Fruit fly (Drosophila melanogaster) whole organism, embryonic: Measurements from ENCODE around the gene vkg.

Experiments
- Adf1 ChIP-seq: fragments of 200-800 bp; sonication (Bioruptor generic); IDR thresholded peaks from 2 replicates; pipeline ENCODE4 v1.3.6; 2022; ENCODE audit warnings: missing biosample characterization, missing genetic modification characterization
- Blimp-1 ChIP-seq: fragments of 200-800 bp; sonication (Bioruptor generic); optimal IDR thresholded peaks from 3 replicates; lab custom pipeline; 2018; ENCODE audit warnings: missing biosample characterization, missing genetic modification characterization, mild to moderate bottlenecking, moderate library complexity, missing genetic modification reagents
- CG11695 ChIP-seq: fragments of 200-800 bp; sonication (Bioruptor generic); IDR thresholded peaks from 3 replicates; pipeline ENCODE4 v1.3.6; 2022; ENCODE audit warnings: missing biosample characterization, missing genetic modification characterization
- CG13424 ChIP-seq: fragments of 200-800 bp; sonication (Bioruptor generic); optimal IDR thresholded peaks from 2 replicates; lab custom pipeline; 2019; ENCODE audit warnings: missing biosample characterization, mild to moderate bottlenecking, missing genetic modification characterization, moderate library complexity
- CG15269 ChIP-seq: fragments of 200-800 bp; sonication (Bioruptor generic); optimal IDR thresholded peaks from 2 replicates; lab custom pipeline; 2018; ENCODE audit warnings: missing biosample characterization, mild to moderate bottlenecking, missing genetic modification characterization, moderate library complexity
- CG1602 ChIP-seq: fragments of 200-800 bp; sonication (Bioruptor generic); optimal IDR thresholded peaks from 3 replicates; lab custom pipeline; 2016; ENCODE audit warnings: missing biosample characterization, missing genetic modification characterization
- CG1647 ChIP-seq: fragments of 200-800 bp; sonication (Bioruptor generic); optimal IDR thresholded peaks from 3 replicates; lab custom pipeline; 2016; ENCODE audit warnings: missing biosample characterization, missing genetic modification characterization
- CG17385 ChIP-seq: fragments of 200-800 bp; sonication (Bioruptor generic); optimal IDR thresholded peaks from 3 replicates; lab custom pipeline; 2018; ENCODE audit warnings: missing biosample characterization, mild to moderate bottlenecking, missing genetic modification characterization
- CG17829 ChIP-seq: fragments of 200-800 bp; optimal IDR thresholded peaks from 2 replicates; lab custom pipeline; 2019; ENCODE audit warnings: missing biosample characterization, mild to moderate bottlenecking, missing genetic modification characterization, moderate library complexity
- CG1832 ChIP-seq: fragments of 200-800 bp; sonication (Bioruptor generic); optimal IDR thresholded peaks from 2 replicates; lab custom pipeline; 2017; ENCODE audit warnings: missing biosample characterization, mild to moderate bottlenecking, missing genetic modification characterization, inconsistent platforms
- CG2129 ChIP-seq: fragments of 200-800 bp; sonication (Bioruptor generic); IDR thresholded peaks from 2 replicates; pipeline ENCODE4 v1.3.6; 2022; ENCODE audit warnings: missing biosample characterization, missing genetic modification characterization; ENCODE audit not compliant: partially characterized antibody
- CG31224 ChIP-seq: fragments of 200-800 bp; sonication (Bioruptor generic); IDR thresholded peaks from 2 replicates; pipeline ENCODE4 v1.3.6; 2022; ENCODE audit warnings: missing biosample characterization, missing genetic modification characterization
- CG3163 ChIP-seq: fragments of 200-800 bp; sonication (Bioruptor generic); optimal IDR thresholded peaks from 3 replicates; lab custom pipeline; 2016; ENCODE audit warnings: missing biosample characterization, missing genetic modification characterization
- CG3281 ChIP-seq: fragments of 200-800 bp; sonication (Bioruptor generic); optimal IDR thresholded peaks from 3 replicates; lab custom pipeline; 2017; ENCODE audit warnings: missing biosample characterization, mild to moderate bottlenecking, missing genetic modification characterization
- CG33557 ChIP-seq: fragments of 200-800 bp; sonication (Bioruptor generic); optimal IDR thresholded peaks from 2 replicates; lab custom pipeline; 2019; ENCODE audit warnings: missing biosample characterization, mild to moderate bottlenecking, missing genetic modification characterization, moderate library complexity
- CG4328 ChIP-seq: fragments of 200-800 bp; sonication (Bioruptor generic); optimal IDR thresholded peaks from 3 replicates; lab custom pipeline; 2017; ENCODE audit warnings: missing biosample characterization, missing genetic modification reagents, missing genetic modification characterization
- CG6854 ChIP-seq: fragments of 200-800 bp; sonication (Bioruptor generic); optimal IDR thresholded peaks from 3 replicates; lab custom pipeline; 2017; ENCODE audit warnings: missing biosample characterization, mild to moderate bottlenecking, missing genetic modification characterization
- CG7987 ChIP-seq: fragments of 200-800 bp; sonication (Bioruptor generic); optimal IDR thresholded peaks from 2 replicates; lab custom pipeline; 2018; ENCODE audit warnings: missing biosample characterization, mild to moderate bottlenecking, missing genetic modification characterization, moderate library complexity
- CG8281 ChIP-seq: fragments of 200-800 bp; sonication (Bioruptor generic); optimal IDR thresholded peaks from 2 replicates; lab custom pipeline; 2018; ENCODE audit warnings: missing biosample characterization, mild to moderate bottlenecking, missing genetic modification characterization, moderate library complexity
- CG8359 ChIP-seq: fragments of 200-800 bp; sonication (Bioruptor generic); optimal IDR thresholded peaks from 2 replicates; lab custom pipeline; 2017; ENCODE audit warnings: missing biosample characterization, mild to moderate bottlenecking, missing genetic modification characterization, borderline replicate concordance
- CG8388 ChIP-seq: fragments of 200-800 bp; sonication (Bioruptor generic); optimal IDR thresholded peaks from 2 replicates; lab custom pipeline; 2019; ENCODE audit warnings: missing biosample characterization, mild to moderate bottlenecking, missing genetic modification characterization, moderate library complexity
- Dek ChIP-seq: fragments of 200-800 bp; sonication (Bioruptor generic); optimal IDR thresholded peaks from 3 replicates; lab custom pipeline; 2019; ENCODE audit warnings: missing biosample characterization, mild to moderate bottlenecking, missing genetic modification characterization, moderate library complexity
- ERR ChIP-seq: fragments of 200-800 bp; sonication (Bioruptor generic); optimal IDR thresholded peaks from 2 replicates; lab custom pipeline; 2016; ENCODE audit warnings: missing biosample characterization, missing genetic modification characterization
- Fer3 ChIP-seq: fragments of 200-800 bp; sonication (Bioruptor generic); optimal IDR thresholded peaks from 2 replicates; lab custom pipeline; 2018; ENCODE audit warnings: missing biosample characterization, mild to moderate bottlenecking, missing genetic modification characterization, moderate library complexity
- Gug ChIP-seq: fragments of 200-800 bp; sonication (Bioruptor generic); IDR thresholded peaks from 4 replicates; pipeline ENCODE4 v1.3.6; 2022; ENCODE audit warnings: missing biosample characterization, missing genetic modification characterization
- H15 ChIP-seq: fragments of 200-800 bp; sonication (Bioruptor generic); IDR thresholded peaks from 3 replicates; pipeline ENCODE4 v1.3.6; 2022; ENCODE audit warnings: missing biosample characterization, missing genetic modification characterization
- Neu2 ChIP-seq: fragments of 200-800 bp; sonication (Bioruptor generic); optimal IDR thresholded peaks from 3 replicates; lab custom pipeline; 2016; ENCODE audit warnings: missing biosample characterization, missing genetic modification characterization, borderline replicate concordance
- Ravus ChIP-seq: fragments of 200-800 bp; sonication (Bioruptor generic); IDR thresholded peaks from 2 replicates; pipeline ENCODE4 v1.3.6; 2022; ENCODE audit warnings: missing biosample characterization, missing genetic modification characterization
- Sox100B ChIP-seq: fragments of 200-800 bp; sonication (Bioruptor generic); optimal IDR thresholded peaks from 3 replicates; lab custom pipeline; 2018; ENCODE audit warnings: missing biosample characterization, mild to moderate bottlenecking, missing genetic modification characterization
- Xbp1 ChIP-seq: fragments of 200-800 bp; sonication (Bioruptor generic); optimal IDR thresholded peaks from 3 replicates; lab custom pipeline; 2016; ENCODE audit warnings: missing biosample characterization, mild to moderate bottlenecking, missing genetic modification characterization
- abd-A ChIP-seq: fragments of 200-800 bp; sonication (Bioruptor generic); optimal IDR thresholded peaks from 3 replicates; lab custom pipeline; 2019; ENCODE audit warnings: missing biosample characterization, mild to moderate bottlenecking, missing genetic modification characterization, moderate library complexity
- bcd ChIP-seq: fragments of 200-800 bp; sonication (Bioruptor generic); optimal IDR thresholded peaks from 2 replicates; lab custom pipeline; 2017; ENCODE audit warnings: missing biosample characterization, mild to moderate bottlenecking, missing genetic modification characterization
- chinmo ChIP-seq: fragments of 200-800 bp; sonication (Bioruptor generic); IDR thresholded peaks from 4 replicates; pipeline ENCODE4 v1.3.6; 2022; ENCODE audit warnings: missing biosample characterization, missing genetic modification characterization; ENCODE audit not compliant: partially characterized antibody
- crol ChIP-seq: fragments of 200-800 bp; sonication (Bioruptor generic); IDR thresholded peaks from 2 replicates; pipeline ENCODE4 v1.3.6; 2022; ENCODE audit warnings: missing biosample characterization, missing genetic modification characterization
- disco-r ChIP-seq: fragments of 200-800 bp; sonication (Bioruptor generic); optimal IDR thresholded peaks from 2 replicates; lab custom pipeline; 2016; ENCODE audit warnings: missing biosample characterization, missing genetic modification characterization
- dmrt11E ChIP-seq: fragments of 200-800 bp; sonication (Bioruptor generic); optimal IDR thresholded peaks from 3 replicates; lab custom pipeline; 2018; ENCODE audit warnings: missing biosample characterization, mild to moderate bottlenecking, missing genetic modification characterization, moderate library complexity
- esg ChIP-seq: fragments of 200-800 bp; sonication (Bioruptor generic); conservative IDR thresholded peaks from 2 replicates; pipeline ENCODE4 v1.3.6; 2022; ENCODE audit warnings: missing biosample characterization, missing genetic modification characterization
- fd96Cb ChIP-seq: fragments of 200-800 bp; sonication (Bioruptor generic); optimal IDR thresholded peaks from 2 replicates; lab custom pipeline; 2018; ENCODE audit warnings: missing biosample characterization, mild to moderate bottlenecking, missing genetic modification characterization, moderate library complexity
- ham ChIP-seq: fragments of 200-800 bp; sonication (Bioruptor generic); IDR thresholded peaks from 2 replicates; pipeline ENCODE4 v1.3.6; 2022; ENCODE audit warnings: missing biosample characterization, missing genetic modification characterization
- hkb ChIP-seq, 2 experiments: fragments of 200-800 bp in 1 of 2; fragments of >200 bp in 1 of 2; sonication (Bioruptor generic) in 1 of 2; IDR thresholded peaks in 1 of 2; optimal IDR thresholded peaks in 1 of 2; 2 replicates each; pipeline versions ENCODE4 v1.3.6 to Lab custom; 2017 to 2022; ENCODE audit warnings: missing biosample characterization in 1 of 2, missing genetic modification characterization in 1 of 2
- lola ChIP-seq, 3 experiments: fragments of >200 bp in 2 of 3; fragments of 200-800 bp in 1 of 3; sonication (Bioruptor generic) in 1 of 3; optimal IDR thresholded peaks; 2 replicates each; lab custom pipeline; 2017 to 2019; ENCODE audit warnings: missing biosample characterization in 3 of 3, missing genetic modification characterization in 3 of 3, mild to moderate bottlenecking in 1 of 3, moderate library complexity in 1 of 3
- nerfin-2 ChIP-seq: fragments of 200-800 bp; sonication (Bioruptor generic); IDR thresholded peaks from 2 replicates; pipeline ENCODE4 v1.3.6; 2022; ENCODE audit warnings: missing biosample characterization, missing genetic modification characterization; ENCODE audit not compliant: partially characterized antibody
- ssp ChIP-seq: fragments of 200-800 bp; sonication (Bioruptor generic); IDR thresholded peaks from 2 replicates; pipeline ENCODE4 v1.3.6; 2022; ENCODE audit warnings: missing biosample characterization, missing genetic modification characterization
- tap ChIP-seq: fragments of 200-800 bp; optimal IDR thresholded peaks from 3 replicates; lab custom pipeline; 2019; ENCODE audit warnings: missing biosample characterization, mild to moderate bottlenecking, missing genetic modification characterization, moderate library complexity
- tup ChIP-seq: fragments of 200-800 bp; sonication (Bioruptor generic); optimal IDR thresholded peaks from 2 replicates; lab custom pipeline; 2016; ENCODE audit warnings: missing biosample characterization, mild to moderate bottlenecking, missing genetic modification characterization, moderate library complexity
- usp ChIP-seq: fragments of >200 bp; optimal IDR thresholded peaks from 2 replicates; lab custom pipeline; 2017; ENCODE audit warnings: missing biosample characterization, missing genetic modification characterization
- vnd ChIP-seq: fragments of 200-800 bp; sonication (Bioruptor generic); IDR thresholded peaks from 3 replicates; pipeline ENCODE4 v1.3.6; 2022; ENCODE audit warnings: missing biosample characterization, missing genetic modification characterization; ENCODE audit not compliant: partially characterized antibody
- zfh2 ChIP-seq: fragments of 200-800 bp; sonication (Bioruptor generic); optimal IDR thresholded peaks from 2 replicates; lab custom pipeline; 2016; ENCODE audit warnings: missing biosample characterization, missing genetic modification characterization

vkg gene

DNA sequence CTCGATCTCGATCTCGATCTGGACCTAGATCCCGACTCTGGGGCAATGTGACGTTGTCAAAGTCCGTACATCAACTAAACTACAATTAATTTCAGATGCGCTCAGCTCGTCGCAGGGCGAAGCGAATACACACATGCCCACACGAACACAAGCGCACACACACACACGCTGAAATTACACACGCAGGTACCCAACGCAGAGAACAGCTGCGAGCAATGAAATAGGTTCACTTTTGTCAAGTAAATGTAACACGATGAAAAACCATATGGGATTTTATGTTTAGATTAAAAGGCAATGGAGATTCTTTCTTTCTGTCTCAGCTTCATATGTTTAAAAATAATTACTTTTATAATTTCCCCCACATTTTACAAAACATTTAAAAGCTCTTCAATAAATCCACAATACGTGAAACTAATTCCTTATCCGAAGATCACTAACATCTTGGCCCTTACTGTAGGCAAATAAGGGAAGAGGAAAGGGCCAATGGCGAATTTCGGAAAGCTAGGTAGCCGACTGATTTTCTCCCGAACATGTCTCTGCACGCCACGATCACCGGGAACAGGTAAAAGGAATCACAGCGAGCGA is 27.6 kb downstream of the vkg start (continued):
- TF ChIP-seq hkb (optimal IDR thresholded peaks at IDR 0.05; lab: Kevin White, UChicago), result no peak
- TF ChIP-seq hkb (GFP tag; IDR thresholded peaks at IDR 0.05; lab: Robert Waterston, UW), result peak; percentile 85
- TF ChIP-seq CG31224 (GFP tag; lab: Robert Waterston, UW), result peak; percentile 70
- TF ChIP-seq fd96Cb (tag; lab: Kevin White, UChicago), result peak; percentile 80
- peak; percentile 86 for TF ChIP-seq CG11695
- peak; percentile 92 for TF ChIP-seq CG17829 (tag; lab: Kevin White, UChicago)
- peak; percentile 35 for TF ChIP-seq ssp (GFP tag; lab: Robert Waterston, UW)
- peak; percentile 66 for TF ChIP-seq Gug
- peak; percentile 88 for TF ChIP-seq CG3281 (GFP tag; lab: Kevin White, UChicago)
- peak; percentile 46 for TF ChIP-seq tup (GFP tag; lab: Kevin White, UChicago)
- TF ChIP-seq tap (tag; lab: Kevin White, UChicago), result peak; percentile 75
- peak; percentile 84 for TF ChIP-seq CG15269 (tag; lab: Kevin White, UChicago)
- no peak for TF ChIP-seq CG1832 (GFP tag; lab: Kevin White, UChicago)
- TF ChIP-seq dmrt11E (tag; lab: Kevin White, UChicago), result peak; percentile 93
- TF ChIP-seq CG8388 (GFP tag; lab: Kevin White, UChicago), result peak; percentile 82
- TF ChIP-seq Dek (tag; lab: Kevin White, UChicago), result peak; percentile 89
- peak; percentile 51 for TF ChIP-seq Adf1 (GFP tag; lab: Robert Waterston, UW)
- TF ChIP-seq chinmo (GFP tag; lab: Robert Waterston, UW), result peak; percentile 72; the same call in 1 of the 4 replicates
- peak; percentile 45 for TF ChIP-seq Neu2 (GFP tag; lab: Kevin White, UChicago)
- peak; percentile 78 for TF ChIP-seq CG17385
- TF ChIP-seq ham (GFP tag; lab: Robert Waterston, UW), result no peak
- peak in 1 of 3 experiments; percentile 94 for TF ChIP-seq lola (GFP tag; optimal IDR thresholded peaks at IDR 0.05; lab: Kevin White, UChicago)
- TF ChIP-seq CG8359 (GFP tag; lab: Kevin White, UChicago), result peak; percentile 68
- TF ChIP-seq usp (GFP tag; lab: Kevin White, UChicago), result no peak
- TF ChIP-seq CG7987 (GFP tag; lab: Kevin White, UChicago), result peak; percentile 24
- TF ChIP-seq CG4328 (GFP tag; lab: Kevin White, UChicago), result peak; percentile 67
- peak; percentile 96 for TF ChIP-seq CG33557 (GFP tag; lab: Kevin White, UChicago)
- peak; percentile 57 for TF ChIP-seq CG8281 (tag; lab: Kevin White, UChicago)
- peak; percentile 82 for TF ChIP-seq CG6854
- TF ChIP-seq CG1602, result peak; percentile 73
- peak; percentile 9 for TF ChIP-seq abd-A (tag; lab: Kevin White, UChicago)
- TF ChIP-seq Blimp-1 (GFP tag; lab: Kevin White, UChicago), result peak; percentile 73
- TF ChIP-seq CG1647, result peak; percentile 61
- peak; percentile 69 for TF ChIP-seq disco-r (GFP tag; lab: Kevin White, UChicago)
- peak; percentile 70 for TF ChIP-seq zfh2
- no peak for TF ChIP-seq crol
- TF ChIP-seq bcd (GFP tag; lab: Kevin White, UChicago), result peak; percentile 80
- TF ChIP-seq H15 (GFP tag; lab: Robert Waterston, UW), result 0 out of 3 replicates have a peak, but pooled peaks have one; percentile 45
- TF ChIP-seq nerfin-2 (GFP tag; lab: Robert Waterston, UW), result no peak
- TF ChIP-seq vnd (GFP tag; lab: Robert Waterston, UW), result no peak
- TF ChIP-seq Xbp1 (GFP tag; lab: Kevin White, UChicago), result peak; percentile 79
- peak; percentile 54 for TF ChIP-seq ERR (GFP tag; lab: Kevin White, UChicago)
- peak; percentile 85 for TF ChIP-seq Sox100B (GFP tag; lab: Kevin White, UChicago)
- no peak for TF ChIP-seq CG3163 (GFP tag; lab: Kevin White, UChicago)
- no peak for TF ChIP-seq CG2129 (GFP tag; lab: Robert Waterston, UW)
- TF ChIP-seq Ravus (GFP tag; lab: Robert Waterston, UW), result peak; percentile 53
- TF ChIP-seq esg, result peak; percentile 76
- peak; percentile 92 for TF ChIP-seq CG13424 (tag; lab: Kevin White, UChicago)
- peak; percentile 76 for TF ChIP-seq Fer3 (tag; lab: Kevin White, UChicago)
